Worm (Caenorhabditis elegans): ENCODE data around the gene C38C3.4.

DNA sequence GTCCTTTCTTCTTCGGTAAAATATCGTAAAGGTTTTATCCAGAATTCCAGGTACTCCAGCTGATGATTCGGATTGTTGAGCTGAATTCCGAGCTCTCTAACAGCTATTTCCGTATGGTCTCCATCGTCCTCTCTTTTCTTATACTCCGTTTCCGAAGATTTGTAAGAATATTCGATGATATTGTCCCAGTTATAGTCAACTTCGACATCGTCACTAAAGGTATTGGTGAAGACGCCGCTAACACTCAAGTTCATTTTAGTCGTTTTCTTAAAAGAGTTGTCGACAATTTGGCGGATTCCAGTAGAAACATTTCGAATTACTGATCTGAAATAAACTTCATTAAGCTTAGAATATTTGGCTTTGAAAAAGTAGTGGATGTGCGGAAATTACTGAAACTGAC, 46.7 kb upstream of the C38C3.4 start:
- TF ChIP-seq lin-39 (tag; optimal IDR thresholded peaks at IDR 0.05) (no peak), nhr-237 (tag; optimal IDR thresholded peaks at IDR 0.05) (no peak)
